Worm (Caenorhabditis elegans) whole organism, late embryonic: ENCODE results near the gene H34I24.2.

Experiments
- C08G9.2 ChIP-seq: sonication (generic microtip); optimal IDR thresholded peaks from 2 replicates; lab custom pipeline; 2016; ENCODE audit warnings: mild to moderate bottlenecking, missing genetic modification characterization, moderate library complexity, missing compliant biosample characterization
- F13H6.1 ChIP-seq: sonication (generic microtip); optimal IDR thresholded peaks from 2 replicates; lab custom pipeline; 2016; ENCODE audit warnings: missing genetic modification characterization, missing compliant biosample characterization
- K02D7.2 ChIP-seq: sonication (generic microtip); optimal IDR thresholded peaks from 2 replicates; lab custom pipeline; 2017; ENCODE audit warnings: mild to moderate bottlenecking, missing genetic modification characterization, missing compliant biosample characterization
- T23F11.4 ChIP-seq: fragments of 200-800 bp; sonication (Bioruptor generic); optimal IDR thresholded peaks from 2 replicates; lab custom pipeline; 2018; ENCODE audit warnings: mild to moderate bottlenecking, missing genetic modification characterization, missing compliant biosample characterization
- Y22D7AL.16 ChIP-seq: sonication (generic microtip); optimal IDR thresholded peaks from 2 replicates; lab custom pipeline; 2016; ENCODE audit warnings: missing genetic modification characterization, missing compliant biosample characterization
- ama-1 ChIP-seq: fragments of 150-350 bp; optimal IDR thresholded peaks from 2 replicates; lab custom pipeline; 2014
- ceh-22 ChIP-seq: sonication (generic microtip); optimal IDR thresholded peaks from 2 replicates; lab custom pipeline; 2017; ENCODE audit warnings: missing biosample characterization, missing genetic modification characterization
- ceh-24 ChIP-seq: sonication (generic microtip); optimal IDR thresholded peaks from 2 replicates; lab custom pipeline; 2016; ENCODE audit warnings: mild to moderate bottlenecking, missing genetic modification characterization, missing compliant biosample characterization
- ceh-30 ChIP-seq: fragments of 150-350 bp; optimal IDR thresholded peaks from 2 replicates; lab custom pipeline; 2014; ENCODE audit warnings: missing biosample characterization, missing genetic modification characterization
- ceh-31 ChIP-seq: sonication (generic microtip); optimal IDR thresholded peaks from 2 replicates; lab custom pipeline; 2016; ENCODE audit warnings: missing genetic modification characterization, missing compliant biosample characterization
- ceh-34 ChIP-seq: sonication (generic microtip); optimal IDR thresholded peaks from 2 replicates; lab custom pipeline; 2016; ENCODE audit warnings: mild to moderate bottlenecking, missing genetic modification characterization, missing compliant biosample characterization
- ceh-45 ChIP-seq: fragments of 200-800 bp; sonication (Bioruptor generic); IDR thresholded peaks from 2 replicates; pipeline ENCODE4 v1.3.6; 2022; ENCODE audit warnings: missing genetic modification reagents, missing genetic modification characterization, missing compliant biosample characterization
- ceh-6 ChIP-seq: fragments of 200-800 bp; sonication (Bioruptor generic); optimal IDR thresholded peaks from 2 replicates; lab custom pipeline; 2018; ENCODE audit warnings: mild to moderate bottlenecking, missing genetic modification characterization, missing compliant biosample characterization
- ceh-9 ChIP-seq: sonication (generic microtip); optimal IDR thresholded peaks from 2 replicates; lab custom pipeline; 2016; ENCODE audit warnings: mild to moderate bottlenecking, missing genetic modification characterization, inconsistent platforms, missing compliant biosample characterization
- che-1 ChIP-seq: sonication (generic microtip); optimal IDR thresholded peaks from 2 replicates; lab custom pipeline; 2016; ENCODE audit warnings: mild to moderate bottlenecking, missing genetic modification characterization, missing compliant biosample characterization
- dmd-4 ChIP-seq: sonication (generic microtip); optimal IDR thresholded peaks from 2 replicates; lab custom pipeline; 2016; ENCODE audit warnings: borderline replicate concordance, missing genetic modification characterization, missing compliant biosample characterization
- dve-1 ChIP-seq: sonication (generic microtip); optimal IDR thresholded peaks from 2 replicates; lab custom pipeline; 2017; ENCODE audit warnings: antibody characterized with exemption, mild to moderate bottlenecking, missing genetic modification characterization, missing compliant biosample characterization
- elt-2 ChIP-seq: sonication (generic microtip); optimal IDR thresholded peaks from 2 replicates; lab custom pipeline; 2016; ENCODE audit warnings: missing genetic modification reagents, missing genetic modification characterization, missing compliant biosample characterization
- ets-4 ChIP-seq: sonication (generic microtip); optimal IDR thresholded peaks from 2 replicates; lab custom pipeline; 2016; ENCODE audit warnings: missing genetic modification characterization, missing compliant biosample characterization
- fax-1 ChIP-seq: sonication (generic microtip); optimal IDR thresholded peaks from 2 replicates; lab custom pipeline; 2016; ENCODE audit warnings: missing genotype, missing genetic modification characterization, missing compliant biosample characterization
- fkh-6 ChIP-seq: sonication (generic microtip); optimal IDR thresholded peaks from 2 replicates; lab custom pipeline; 2016; ENCODE audit warnings: missing genetic modification characterization, missing compliant biosample characterization
- gmeb-2 ChIP-seq: sonication (generic microtip); optimal IDR thresholded peaks from 2 replicates; lab custom pipeline; 2016; ENCODE audit warnings: missing genetic modification characterization, inconsistent platforms, missing compliant biosample characterization
- hlh-30 ChIP-seq: sonication (generic microtip); optimal IDR thresholded peaks from 2 replicates; lab custom pipeline; 2017; ENCODE audit warnings: antibody characterized with exemption, missing genetic modification characterization, missing compliant biosample characterization; ENCODE audit not compliant: insufficient read depth
- hlh-6 ChIP-seq: sonication (generic microtip); optimal IDR thresholded peaks from 2 replicates; lab custom pipeline; 2016; ENCODE audit warnings: missing genotype, missing genetic modification characterization, missing compliant biosample characterization
- hlh-8 ChIP-seq: sonication (generic microtip); optimal IDR thresholded peaks from 2 replicates; lab custom pipeline; 2016; ENCODE audit warnings: missing genotype, missing genetic modification characterization, missing compliant biosample characterization
- lim-6 ChIP-seq: sonication (generic microtip); optimal IDR thresholded peaks from 2 replicates; lab custom pipeline; 2016; ENCODE audit warnings: missing genetic modification characterization, missing compliant biosample characterization
- madf-2 ChIP-seq: sonication (generic microtip); optimal IDR thresholded peaks from 2 replicates; lab custom pipeline; 2017; ENCODE audit warnings: missing genetic modification characterization, missing compliant biosample characterization
- nfya-1 ChIP-seq: sonication (generic microtip); optimal IDR thresholded peaks from 2 replicates; lab custom pipeline; 2017; ENCODE audit warnings: missing genetic modification characterization, mild to moderate bottlenecking, missing compliant biosample characterization, antibody characterized with exemption, moderate library complexity
- pax-1 ChIP-seq: fragments of 150-350 bp; optimal IDR thresholded peaks from 2 replicates; lab custom pipeline; 2014; ENCODE audit warnings: missing biosample characterization, missing genetic modification characterization
- pha-2 ChIP-seq: sonication (generic microtip); optimal IDR thresholded peaks from 2 replicates; lab custom pipeline; 2017; ENCODE audit warnings: mild to moderate bottlenecking, missing genetic modification characterization, missing compliant biosample characterization
- pha-4 ChIP-seq: fragments of 150-350 bp; optimal IDR thresholded peaks from 2 replicates; lab custom pipeline; 2018; ENCODE audit warnings: missing biosample characterization, missing genetic modification reagents, missing genetic modification characterization
- pros-1 ChIP-seq: fragments of 150-350 bp; optimal IDR thresholded peaks from 2 replicates; lab custom pipeline; 2014; ENCODE audit warnings: missing biosample characterization, missing genetic modification reagents, missing genetic modification characterization
- ref-2 ChIP-seq: sonication (generic microtip); optimal IDR thresholded peaks from 2 replicates; lab custom pipeline; 2016; ENCODE audit warnings: missing genetic modification characterization, missing compliant biosample characterization
- syd-9 ChIP-seq: sonication (generic microtip); optimal IDR thresholded peaks from 2 replicates; lab custom pipeline; 2016; ENCODE audit warnings: mild to moderate bottlenecking, missing genetic modification characterization, moderate library complexity, missing compliant biosample characterization
- tbx-2 ChIP-seq: sonication (generic microtip); optimal IDR thresholded peaks from 2 replicates; lab custom pipeline; 2016; ENCODE audit warnings: missing genetic modification characterization, missing compliant biosample characterization
- tbx-7 ChIP-seq: sonication (generic microtip); optimal IDR thresholded peaks from 2 replicates; lab custom pipeline; 2016; ENCODE audit warnings: missing genotype, missing genetic modification characterization, missing compliant biosample characterization
- unc-42 ChIP-seq: sonication (generic microtip); optimal IDR thresholded peaks from 2 replicates; lab custom pipeline; 2016; ENCODE audit warnings: missing genotype, missing genetic modification characterization, missing compliant biosample characterization
- unc-55 ChIP-seq: sonication (generic microtip); optimal IDR thresholded peaks from 2 replicates; lab custom pipeline; 2017; ENCODE audit warnings: missing biosample characterization, missing genetic modification reagents, missing genetic modification characterization
- unc-86 ChIP-seq: sonication (generic microtip); optimal IDR thresholded peaks from 2 replicates; lab custom pipeline; 2016; ENCODE audit warnings: missing genetic modification characterization, missing compliant biosample characterization
- ztf-16 ChIP-seq: sonication (generic microtip); optimal IDR thresholded peaks from 2 replicates; lab custom pipeline; 2017; ENCODE audit warnings: missing genetic modification characterization, missing compliant biosample characterization

The H34I24.2 gene

ce11 chrIII:2804461-2804860 is 37.4 kb upstream of the H34I24.2 start:
- TF ChIP-seq hlh-30 (tag; lab: Kevin White, UChicago): peak; percentile 95
- no peak for TF ChIP-seq ceh-24

ce11 chrIII:2805084-2805483 is 36.8 kb upstream of the H34I24.2 start, which contains the start of gene Y71H2AM.3:
Y71H2AM.3 (plus strand) TSS chrIII:2805430.
- TF ChIP-seq ceh-22 (tag; lab: Kevin White, UChicago) (no peak), unc-42 (tag; lab: Kevin White, UChicago) (peak; percentile 52), pha-2 (tag; lab: Kevin White, UChicago) (no peak), hlh-30 (tag; lab: Kevin White, UChicago) (no peak), ceh-34 (tag; lab: Kevin White, UChicago) (no peak), ama-1 (lab: Kevin White, UChicago) (no peak), nfya-1 (tag; lab: Kevin White, UChicago) (peak; percentile 9), ref-2 (tag; lab: Kevin White, UChicago) (no peak), hlh-6 (no peak), unc-86 (no peak), lim-6 (tag; lab: Kevin White, UChicago) (no peak)

DNA sequence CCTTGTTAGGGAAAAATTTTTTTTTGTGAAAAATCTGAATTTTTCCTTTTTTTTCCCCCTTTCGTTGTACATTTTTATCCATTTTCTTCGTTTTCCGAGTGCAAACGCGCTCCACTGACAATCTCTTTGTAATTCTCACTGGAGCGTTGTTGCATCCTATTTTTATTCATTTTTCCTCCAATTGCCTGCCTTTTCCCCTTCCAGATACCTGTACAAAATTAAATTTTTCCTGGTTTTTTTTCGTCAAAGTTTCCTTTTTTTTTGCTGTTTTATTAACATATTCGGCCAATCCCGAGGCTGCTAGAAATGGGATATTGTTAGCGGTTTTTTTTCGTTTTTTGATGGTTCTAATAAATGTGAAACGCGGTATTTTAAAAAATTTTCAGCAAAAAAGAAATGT is 30.4 kb upstream of the H34I24.2 start:
- TF ChIP-seq ceh-6 (GFP tag; lab: Kevin White, UChicago) (no peak), T23F11.4 (GFP tag; lab: Kevin White, UChicago) (no peak), gmeb-2 (tag; lab: Kevin White, UChicago) (no peak), ceh-45 (GFP tag; lab: Robert Waterston, UW) (no peak), ceh-31 (tag; lab: Kevin White, UChicago) (no peak), ets-4 (tag; lab: Kevin White, UChicago) (no peak), ref-2 (tag; lab: Kevin White, UChicago) (no peak), pax-1 (tag; lab: Kevin White, UChicago) (no peak), unc-55 (GFP tag; lab: Kevin White, UChicago) (no peak), madf-2 (tag; lab: Kevin White, UChicago) (no peak), F13H6.1 (no peak), Y22D7AL.16 (tag; lab: Kevin White, UChicago) (no peak), pha-4 (tag; lab: Kevin White, UChicago) (no peak), ceh-30 (tag; lab: Kevin White, UChicago) (no peak)

- TF ChIP-seq ets-4 (tag; lab: Kevin White, UChicago) (no peak), pros-1 (no peak), hlh-8 (no peak), ceh-22 (tag; lab: Kevin White, UChicago) (no peak), unc-42 (tag; lab: Kevin White, UChicago) (peak; percentile 80), ceh-9 (tag; lab: Kevin White, UChicago) (no peak), che-1 (tag; lab: Kevin White, UChicago) (no peak), fax-1 (no peak), K02D7.2 (tag; lab: Kevin White, UChicago) (no peak), dmd-4 (tag; lab: Kevin White, UChicago) (no peak), tbx-2 (tag; lab: Kevin White, UChicago) (no peak), hlh-30 (tag; lab: Kevin White, UChicago) (no peak), ceh-31 (tag; lab: Kevin White, UChicago) (peak; percentile 19), gmeb-2 (tag; lab: Kevin White, UChicago) (no peak), tbx-7 (tag; lab: Kevin White, UChicago) (no peak), dve-1 (tag; lab: Kevin White, UChicago) (no peak), C08G9.2 (tag; lab: Kevin White, UChicago) (no peak), madf-2 (tag; lab: Kevin White, UChicago) (no peak), nfya-1 (tag; lab: Kevin White, UChicago) (peak; percentile 61), fkh-6 (no peak), ztf-16 (tag; lab: Kevin White, UChicago) (no peak), ceh-45 (GFP tag; lab: Robert Waterston, UW) (no peak), elt-2 (tag; lab: Kevin White, UChicago) (peak; percentile 61), syd-9 (tag; lab: Kevin White, UChicago) (no peak), F13H6.1 (no peak)
These were observed 26.8 kb upstream of the H34I24.2 start, which contains the start of gene tufm-1 for ce11 chrIII:2814919-2815554. tufm-1 (minus strand) TSS chrIII:2814969.
